Worm (Caenorhabditis elegans) whole organism, dauer: ENCODE results near the gene mma-1.

ENCODE experiments used
- unc-62 ChIP-seq: sonication (generic microtip); optimal IDR thresholded peaks from 2 replicates; lab custom pipeline; 2017; ENCODE audit warnings: missing biosample characterization, missing genetic modification reagents, missing genetic modification characterization

mma-1 gene

ce11 chrV:12563187-12563586 lies 32.9 kb downstream of the mma-1 start, which contains the start of gene mrps-5:
Gene mrps-5 (plus strand): TSS chrV:12563487.
- no peak for TF ChIP-seq unc-62 (GFP tag; lab: Kevin White, UChicago)

DNA sequence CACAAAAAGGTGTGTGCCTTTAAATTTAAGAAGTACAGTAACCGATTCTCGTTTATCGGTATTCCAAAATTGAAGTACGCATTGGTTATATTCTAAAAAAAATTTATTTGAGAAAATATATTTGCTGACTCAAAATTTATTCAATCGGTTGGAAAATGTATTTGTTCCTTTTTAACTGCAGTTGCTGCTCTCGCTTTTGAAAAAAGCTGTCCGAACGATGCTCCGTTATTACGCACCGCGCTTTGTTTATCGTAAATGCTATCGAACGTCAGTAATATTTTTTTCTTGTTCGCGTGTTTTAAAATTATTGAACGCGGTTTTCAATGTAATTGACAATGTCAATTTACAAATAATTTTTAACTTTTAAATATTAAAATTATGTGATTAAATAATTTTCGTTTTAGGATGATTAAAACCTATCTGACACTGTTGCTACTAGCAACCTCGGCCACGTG lies 35.7 kb downstream of the mma-1 start, which contains the start of gene sel-1:
Gene sel-1 (plus strand): TSS at position 405 of the 455 bp plus-strand sequence.
- TF ChIP-seq unc-62 (GFP tag; lab: Kevin White, UChicago): no peak

DNA sequence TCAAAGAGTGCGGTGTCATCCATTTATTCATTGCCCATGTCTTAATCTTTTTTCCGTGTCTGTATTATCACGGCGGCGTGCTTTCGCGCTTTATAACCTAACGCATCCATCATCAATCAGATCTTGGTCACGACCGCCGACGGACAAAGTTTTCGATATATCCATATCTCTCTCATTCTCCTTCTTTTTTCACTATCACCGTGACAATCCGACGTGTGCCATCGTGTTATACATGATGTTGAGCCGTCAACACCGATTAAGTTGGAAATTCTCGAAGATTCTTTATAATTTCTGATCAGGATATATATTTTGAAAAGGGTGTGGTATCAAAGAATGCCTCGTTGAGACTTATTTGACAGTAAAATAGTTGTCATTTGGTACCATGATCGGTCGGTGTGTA lies 39.2 kb downstream of the mma-1 start:
- no peak for TF ChIP-seq unc-62 (GFP tag; lab: Kevin White, UChicago)

DNA sequence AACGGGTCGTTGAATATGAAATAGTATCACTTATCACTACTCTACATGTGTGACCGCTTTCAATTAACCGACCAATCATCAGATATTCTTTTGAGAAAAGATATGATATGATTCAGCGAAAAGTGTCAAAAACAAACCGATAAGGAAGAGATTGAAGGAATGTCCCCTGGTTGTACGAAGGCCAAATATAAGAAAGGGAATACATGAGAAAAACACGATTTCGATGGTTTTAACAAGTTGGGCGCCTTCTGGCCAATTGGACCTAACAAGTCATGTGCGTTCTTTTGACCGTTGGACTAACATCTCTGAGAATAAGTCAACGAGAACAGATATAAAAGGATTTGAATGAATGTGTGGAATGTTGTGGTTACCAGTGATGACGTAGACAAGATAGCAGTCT lies 40.2 kb downstream of the mma-1 start:
- no peak for TF ChIP-seq unc-62 (GFP tag; lab: Kevin White, UChicago)

- TF ChIP-seq unc-62 (GFP tag; lab: Kevin White, UChicago): no peak
Measured at ce11 chrV:12554172-12555031, 41.7 kb downstream of the mma-1 start.

DNA sequence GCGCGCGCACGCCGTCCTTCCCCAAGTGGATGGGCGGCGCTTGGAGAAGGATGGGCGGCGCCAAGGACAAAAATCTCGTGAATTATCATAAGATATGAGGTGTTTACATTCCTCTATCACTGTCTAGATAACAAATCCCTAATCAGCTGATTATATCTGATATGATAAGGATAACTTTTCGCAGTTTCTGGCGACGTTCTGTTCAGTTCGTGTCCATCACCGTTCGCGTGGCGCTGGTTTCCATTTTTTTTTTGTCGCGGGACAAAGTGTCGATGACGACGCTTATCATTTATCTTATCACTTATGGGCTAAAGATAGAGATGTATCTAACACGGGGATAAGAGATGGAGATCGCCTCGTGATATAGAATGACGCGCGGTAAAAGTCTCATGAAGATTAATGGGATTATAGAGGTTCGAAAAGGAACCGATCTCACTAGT lies 42.8 kb downstream of the mma-1 start:
- no peak for TF ChIP-seq unc-62 (GFP tag; lab: Kevin White, UChicago)

ce11 chrV:12552671-12553212 lies 43.4 kb downstream of the mma-1 start, which contains the start of gene F45D3.4:
Gene F45D3.4 (minus strand): TSS chrV:12553191.
- no peak for TF ChIP-seq unc-62 (GFP tag; lab: Kevin White, UChicago)

ce11 chrV:12551638-12552478 lies 44.2 kb downstream of the mma-1 start:
- TF ChIP-seq unc-62 (GFP tag; lab: Kevin White, UChicago): no peak

ce11 chrV:12550755-12551154 lies 45.3 kb downstream of the mma-1 start:
- TF ChIP-seq unc-62 (GFP tag; lab: Kevin White, UChicago): no peak

- TF ChIP-seq unc-62 (GFP tag; lab: Kevin White, UChicago): no peak
Measured at ce11 chrV:12550036-12550626, 46.0 kb downstream of the mma-1 start, which contains the start of gene F45D3.3. Gene F45D3.3 (minus strand): TSS chrV:12550385.

- TF ChIP-seq unc-62 (GFP tag; lab: Kevin White, UChicago): no peak
Measured at ce11 chrV:12549604-12550003, 46.5 kb downstream of the mma-1 start.

DNA sequence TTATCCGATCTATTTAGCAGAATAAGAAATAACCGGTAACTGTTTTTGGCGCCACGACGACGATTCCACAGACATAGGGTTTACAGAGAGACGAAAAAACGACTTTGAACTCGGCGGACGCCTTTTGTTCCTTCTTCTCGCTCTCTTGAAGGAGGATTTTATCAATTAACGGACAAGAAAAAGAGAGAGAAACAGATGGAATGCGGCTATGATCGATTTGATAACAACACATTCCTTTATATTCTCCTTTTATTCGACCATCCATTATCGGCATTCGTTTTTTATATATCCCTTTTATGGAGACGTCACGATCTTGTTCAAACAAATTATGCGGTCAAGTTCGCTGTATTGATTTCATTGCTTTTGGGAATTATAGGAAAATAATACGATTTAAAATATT lies 47.3 kb downstream of the mma-1 start:
- TF ChIP-seq unc-62 (GFP tag; lab: Kevin White, UChicago): no peak

DNA sequence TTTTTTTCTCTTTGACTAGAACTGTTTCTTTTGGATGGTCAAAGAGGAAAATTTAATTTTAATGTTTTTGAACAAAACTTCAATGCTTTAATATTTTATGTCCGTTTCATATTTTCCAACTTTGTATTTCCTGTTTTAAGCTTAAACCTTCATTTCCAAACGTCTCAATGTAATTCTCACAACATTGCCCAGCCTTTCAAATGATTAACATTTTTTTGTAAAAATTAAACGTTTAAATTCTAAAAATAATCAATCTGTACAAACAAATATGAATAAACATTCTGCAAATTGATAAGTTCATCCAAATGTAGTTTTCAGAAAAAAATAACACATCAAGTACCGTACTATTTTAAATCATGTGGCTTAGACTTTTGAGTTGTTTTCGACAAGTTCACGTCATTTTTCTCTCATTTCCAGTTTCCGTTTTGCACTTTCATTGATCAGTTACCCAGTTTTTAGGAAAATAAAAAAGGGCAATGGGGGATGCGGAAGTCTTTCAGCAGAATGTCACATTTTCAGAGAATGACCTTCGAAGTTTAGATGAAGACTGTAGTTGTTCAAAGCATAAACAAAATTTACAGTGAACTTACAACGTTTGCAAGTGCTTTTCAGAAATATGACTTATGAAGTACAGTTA lies 53.3 kb downstream of the mma-1 start:
- TF ChIP-seq unc-62 (GFP tag; lab: Kevin White, UChicago): no peak
